Fruit fly (Drosophila melanogaster) whole organism: ENCODE measurements around the gene Pdfr.

Experiments used
- CG8478 ChIP-seq: fragments of >200 bp; optimal IDR thresholded peaks from 2 replicates; lab custom pipeline; 2018; ENCODE audit warnings: inconsistent platforms
- Dll ChIP-seq: fragments of >200 bp; optimal IDR thresholded peaks from 2 replicates; lab custom pipeline; 2017
- EcR ChIP-seq, 2 experiments: fragments of >200 bp; optimal IDR thresholded peaks; 2 replicates each; lab custom pipeline; 2017; ENCODE audit warnings: missing biosample characterization in 2 of 2, missing genetic modification characterization in 2 of 2, missing genetic modification reagents in 2 of 2
- pan ChIP-seq: fragments of >200 bp; optimal IDR thresholded peaks from 2 replicates; lab custom pipeline; 2017
- psq ChIP-seq: fragments of >200 bp; optimal IDR thresholded peaks from 2 replicates; lab custom pipeline; 2017

DNA sequence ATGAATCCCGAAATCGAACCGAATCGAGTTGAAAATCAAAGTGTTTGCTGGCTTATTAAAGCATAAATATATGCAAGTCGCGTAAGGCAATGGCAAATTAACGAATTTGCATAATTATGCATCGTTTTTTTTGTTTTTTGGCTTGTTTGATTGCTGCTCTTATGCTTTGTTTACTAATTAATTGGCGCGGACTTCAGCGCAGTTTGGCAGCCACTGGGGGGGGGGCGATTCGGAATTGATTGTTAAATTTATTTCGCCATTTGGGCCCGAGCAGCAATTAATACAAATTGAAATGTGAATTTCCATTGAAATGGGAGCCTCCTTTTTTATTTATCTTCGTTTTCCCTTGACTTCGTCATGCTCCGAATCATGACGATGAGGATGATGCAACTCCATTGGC lies 12.5 kb upstream of the Pdfr start:
- TF ChIP-seq Dll (lab: Kevin White, UChicago), result no peak
- TF ChIP-seq psq, result no peak
- TF ChIP-seq CG8478 (lab: Kevin White, UChicago), result no peak
- no peak for TF ChIP-seq EcR (GFP tag; optimal IDR thresholded peaks at IDR 0.05; lab: Kevin White, UChicago)
- TF ChIP-seq pan (lab: Kevin White, UChicago), result no peak
